Worm (Caenorhabditis elegans): ENCODE measurements around the gene mrps-17.

Gene mrps-17

DNA sequence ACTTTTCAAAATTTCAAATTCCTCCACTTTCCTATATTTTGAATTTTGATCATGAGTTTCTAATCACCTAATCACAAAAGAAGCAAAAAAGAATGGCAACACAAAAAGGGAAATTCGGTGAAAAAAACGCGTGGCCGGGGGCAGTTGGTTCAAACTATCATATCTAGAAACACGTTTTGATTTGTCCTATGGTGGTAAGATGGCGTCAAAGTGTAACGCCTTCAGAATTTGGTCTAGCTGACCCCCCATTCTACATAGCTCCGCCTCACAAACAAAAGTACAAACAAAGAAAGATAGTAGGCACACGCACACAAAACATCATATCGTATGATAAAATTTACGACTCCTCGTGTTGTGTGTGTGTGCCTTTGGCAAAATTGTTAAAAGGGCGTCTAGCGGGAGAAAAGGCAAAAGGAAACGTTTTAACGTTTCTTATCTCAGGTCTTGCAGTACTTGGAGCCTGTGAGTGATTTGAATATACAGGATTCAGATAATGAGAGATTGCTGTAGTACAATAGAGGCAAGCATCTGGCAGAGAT, 9.6 kb downstream of the mrps-17 start:
- TF ChIP-seq elt-2 (tag; optimal IDR thresholded peaks at IDR 0.05) (peak; percentile 91), mml-1 (tag; optimal IDR thresholded peaks at IDR 0.05) (no peak), pha-4 (tag; optimal IDR thresholded peaks at IDR 0.05) (peak; percentile 19), nhr-43 (tag; optimal IDR thresholded peaks at IDR 0.05; ENCODE audit: poor library complexity, severe bottlenecking) (peak; percentile 72), pqm-1 (tag; optimal IDR thresholded peaks at IDR 0.05) (peak; percentile 89), snpc-4 (tag; optimal IDR thresholded peaks at IDR 0.05) (no peak), fkh-10 (GFP tag; optimal IDR thresholded peaks at IDR 0.05) (no peak), nhr-67 (tag; optimal IDR thresholded peaks at IDR 0.05) (no peak), elt-3 (tag; optimal IDR thresholded peaks at IDR 0.05) (peak in 1 of 3 experiments; percentile 3), sea-2 (GFP tag; optimal IDR thresholded peaks at IDR 0.05) (no peak), aly-2 (tag; optimal IDR thresholded peaks at IDR 0.05) (no peak), jun-1 (tag; optimal IDR thresholded peaks at IDR 0.05) (no peak), unc-39 (tag; optimal IDR thresholded peaks at IDR 0.05) (no peak), elt-1 (tag; optimal IDR thresholded peaks at IDR 0.05) (no peak), nhr-237 (tag; optimal IDR thresholded peaks at IDR 0.05) (no peak), hmg-11 (tag; optimal IDR thresholded peaks at IDR 0.05) (no peak), skn-1 (tag; optimal IDR thresholded peaks at IDR 0.05) (no peak), mdl-1 (tag; optimal IDR thresholded peaks at IDR 0.05) (peak; percentile 47), nhr-76 (tag; optimal IDR thresholded peaks at IDR 0.05) (no peak), ceh-28 (tag; optimal IDR thresholded peaks at IDR 0.05) (no peak)

DNA sequence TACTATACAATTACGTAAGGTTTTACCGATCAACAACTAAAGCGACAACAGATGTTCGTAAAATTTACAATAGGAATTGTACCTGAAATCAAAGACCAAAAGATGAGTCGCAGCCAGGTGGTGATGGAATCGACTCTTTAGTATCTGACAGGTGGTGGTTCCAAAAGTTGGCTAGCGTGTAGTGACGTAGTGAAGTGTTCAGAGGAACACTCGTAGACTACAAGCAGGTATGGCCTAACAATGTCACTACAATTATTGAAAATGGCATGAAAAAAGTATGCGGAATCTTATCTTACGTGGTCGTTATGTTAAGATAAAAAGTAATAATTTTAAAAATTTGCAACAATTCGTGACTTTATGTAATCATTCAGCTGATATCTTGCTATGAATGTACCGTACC, 10.1 kb downstream of the mrps-17 start:
- TF ChIP-seq lin-39 (tag; optimal IDR thresholded peaks at IDR 0.05): no peak
- no peak for TF ChIP-seq ama-1 (optimal IDR thresholded peaks at IDR 0.05)
- no peak for TF ChIP-seq tbx-2 (tag; optimal IDR thresholded peaks at IDR 0.05)
- no peak for TF ChIP-seq jun-1 (tag; optimal IDR thresholded peaks at IDR 0.05)
- TF ChIP-seq aly-2 (tag; optimal IDR thresholded peaks at IDR 0.05): no peak
- TF ChIP-seq fkh-10 (GFP tag; optimal IDR thresholded peaks at IDR 0.05): no peak
- TF ChIP-seq unc-62 (GFP tag; optimal IDR thresholded peaks at IDR 0.05): no peak
- no peak for TF ChIP-seq ceh-16 (tag; optimal IDR thresholded peaks at IDR 0.05)
- TF ChIP-seq daf-12 (tag; optimal IDR thresholded peaks at IDR 0.05): no peak
- TF ChIP-seq pha-4 (tag; optimal IDR thresholded peaks at IDR 0.05): no peak
- no peak for TF ChIP-seq unc-39 (tag; optimal IDR thresholded peaks at IDR 0.05)
- TF ChIP-seq ceh-28 (tag; optimal IDR thresholded peaks at IDR 0.05): no peak
- no peak for TF ChIP-seq nhr-43 (tag; optimal IDR thresholded peaks at IDR 0.05; ENCODE audit: poor library complexity, severe bottlenecking)
- no peak for TF ChIP-seq elt-1 (tag; optimal IDR thresholded peaks at IDR 0.05)
- TF ChIP-seq fos-1 (tag; optimal IDR thresholded peaks at IDR 0.05): no peak
- TF ChIP-seq elt-2 (tag; optimal IDR thresholded peaks at IDR 0.05): no peak
- TF ChIP-seq pqm-1 (tag; optimal IDR thresholded peaks at IDR 0.05): no peak

DNA sequence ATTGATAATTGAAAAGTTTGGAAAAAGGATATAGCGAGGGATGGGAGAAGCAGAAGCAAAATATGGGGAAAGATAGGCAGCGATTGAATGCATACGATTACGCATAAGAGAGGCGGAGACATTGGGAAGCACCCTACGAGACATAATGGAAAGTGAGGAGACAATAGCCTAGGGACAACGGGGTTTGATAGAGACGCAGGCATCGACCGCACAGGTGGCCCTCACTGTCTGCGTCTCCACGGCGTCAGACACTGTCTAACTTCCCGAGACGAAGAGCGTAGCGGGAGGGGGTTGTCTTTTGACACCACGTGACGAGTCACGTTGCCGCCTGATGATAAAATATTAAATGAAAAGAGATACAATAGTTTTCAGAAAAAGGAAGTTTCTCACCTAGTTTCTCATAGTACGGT, 10.6 kb downstream of the mrps-17 start:
- TF ChIP-seq tbx-2 (tag; optimal IDR thresholded peaks at IDR 0.05) (peak; percentile 79), nfya-1 (tag; optimal IDR thresholded peaks at IDR 0.05; ENCODE audit: insufficient read depth) (peak; percentile 78), ceh-9 (tag; optimal IDR thresholded peaks at IDR 0.05) (no peak), elt-1 (tag; optimal IDR thresholded peaks at IDR 0.05) (peak; percentile 9), fkh-2 (tag; optimal IDR thresholded peaks at IDR 0.05) (no peak), unc-39 (tag; optimal IDR thresholded peaks at IDR 0.05) (no peak), snpc-4 (tag; optimal IDR thresholded peaks at IDR 0.05) (peak; percentile 35), lin-39 (tag; optimal IDR thresholded peaks at IDR 0.05) (peak; percentile 79), fos-1 (tag; optimal IDR thresholded peaks at IDR 0.05) (no peak), daf-12 (tag; optimal IDR thresholded peaks at IDR 0.05) (no peak), nhr-43 (tag; optimal IDR thresholded peaks at IDR 0.05; ENCODE audit: poor library complexity, severe bottlenecking) (peak; percentile 96), pqm-1 (tag; optimal IDR thresholded peaks at IDR 0.05) (peak; percentile 67), lsy-12 (tag; optimal IDR thresholded peaks at IDR 0.05) (peak; percentile 88), sea-2 (GFP tag; optimal IDR thresholded peaks at IDR 0.05) (no peak), hmg-11 (tag; optimal IDR thresholded peaks at IDR 0.05) (peak; percentile 66), ceh-16 (tag; optimal IDR thresholded peaks at IDR 0.05) (no peak), R02D3.7 (tag; optimal IDR thresholded peaks at IDR 0.05) (peak; percentile 65), nhr-28 (tag; optimal IDR thresholded peaks at IDR 0.05) (no peak), elt-3 (tag; optimal IDR thresholded peaks at IDR 0.05) (peak in 2 of 3 experiments; percentile 19 to 34), egl-27 (tag; optimal IDR thresholded peaks at IDR 0.05) (peak; percentile 63), eor-1 (tag; optimal IDR thresholded peaks at IDR 0.05) (peak in 1 of 2 experiments; percentile 21), elt-2 (tag; optimal IDR thresholded peaks at IDR 0.05) (peak; percentile 92), nhr-23 (tag; optimal IDR thresholded peaks at IDR 0.05) (peak; percentile 97), nhr-237 (tag; optimal IDR thresholded peaks at IDR 0.05) (no peak), jun-1 (tag; optimal IDR thresholded peaks at IDR 0.05) (peak; percentile 88), fkh-10 (GFP tag; optimal IDR thresholded peaks at IDR 0.05) (no peak), nhr-76 (tag; optimal IDR thresholded peaks at IDR 0.05) (no peak), nhr-12 (tag; optimal IDR thresholded peaks at IDR 0.05) (no peak), zag-1 (tag; optimal IDR thresholded peaks at IDR 0.05) (no peak), ceh-82 (tag; optimal IDR thresholded peaks at IDR 0.05) (peak; percentile 22), nhr-25 (tag; optimal IDR thresholded peaks at IDR 0.05) (peak; percentile 92), unc-62 (GFP tag; optimal IDR thresholded peaks at IDR 0.05) (peak; percentile 53), lin-15B (tag; optimal IDR thresholded peaks at IDR 0.05) (peak; percentile 50), pha-4 (tag; optimal IDR thresholded peaks at IDR 0.05) (peak; percentile 60), ceh-28 (tag; optimal IDR thresholded peaks at IDR 0.05) (peak; percentile 68), ztf-11 (tag; optimal IDR thresholded peaks at IDR 0.05) (no peak), nhr-11 (tag; optimal IDR thresholded peaks at IDR 0.05) (peak; percentile 30), nhr-67 (tag; optimal IDR thresholded peaks at IDR 0.05) (no peak), egl-5 (tag; optimal IDR thresholded peaks at IDR 0.05) (no peak), skn-1 (tag; optimal IDR thresholded peaks at IDR 0.05) (peak; percentile 76), ama-1 (optimal IDR thresholded peaks at IDR 0.05) (peak; percentile 75), mdl-1 (tag; optimal IDR thresholded peaks at IDR 0.05) (peak; percentile 95)

All from whole organism, L3 larva.